Fruit fly (Drosophila melanogaster) whole organism, embryonic: ENCODE measurements around the gene CG31826.
A peak's percentile ranks its signal among the peaks of the same experiment; 100 is the strongest.

ENCODE experiments used
- Atf-2 ChIP-seq: fragments of 200-800 bp; sonication (Bioruptor generic); optimal IDR thresholded peaks from 2 replicates; lab custom pipeline; 2016; ENCODE audit warnings: missing biosample characterization, missing genetic modification characterization
- Atf3 ChIP-seq: fragments of 200-800 bp; sonication (Bioruptor generic); optimal IDR thresholded peaks from 3 replicates; lab custom pipeline; 2016; ENCODE audit warnings: missing biosample characterization, missing genetic modification characterization
- Blimp-1 ChIP-seq: fragments of 200-800 bp; sonication (Bioruptor generic); optimal IDR thresholded peaks from 3 replicates; lab custom pipeline; 2018; ENCODE audit warnings: missing biosample characterization, missing genetic modification characterization, mild to moderate bottlenecking, moderate library complexity, missing genetic modification reagents
- CG11247 ChIP-seq: fragments of 200-800 bp; sonication (Bioruptor generic); IDR thresholded peaks from 2 replicates; pipeline ENCODE4 v1.3.6; 2022; ENCODE audit warnings: missing biosample characterization, missing genetic modification characterization
- CG11504 ChIP-seq: fragments of 200-800 bp; sonication (Bioruptor generic); optimal IDR thresholded peaks from 3 replicates; lab custom pipeline; 2019; ENCODE audit warnings: missing biosample characterization, mild to moderate bottlenecking, missing genetic modification characterization, moderate library complexity
- CG11695 ChIP-seq: fragments of 200-800 bp; sonication (Bioruptor generic); IDR thresholded peaks from 3 replicates; pipeline ENCODE4 v1.3.6; 2022; ENCODE audit warnings: missing biosample characterization, missing genetic modification characterization
- CG14014 ChIP-seq: fragments of 200-800 bp; sonication (Bioruptor generic); IDR thresholded peaks from 2 replicates; pipeline ENCODE4 v1.3.6; 2022; ENCODE audit warnings: missing biosample characterization, missing genetic modification characterization
- CG1602 ChIP-seq: fragments of 200-800 bp; sonication (Bioruptor generic); optimal IDR thresholded peaks from 3 replicates; lab custom pipeline; 2016; ENCODE audit warnings: missing biosample characterization, missing genetic modification characterization
- CG17359 ChIP-seq: fragments of 200-800 bp; sonication (Bioruptor generic); optimal IDR thresholded peaks from 3 replicates; lab custom pipeline; 2018; ENCODE audit warnings: missing biosample characterization, mild to moderate bottlenecking, missing genetic modification characterization, moderate library complexity
- CG31365 ChIP-seq: fragments of 200-800 bp; sonication (Bioruptor generic); optimal IDR thresholded peaks from 2 replicates; lab custom pipeline; 2018; ENCODE audit warnings: missing biosample characterization, mild to moderate bottlenecking, missing genetic modification characterization
- CG4282 ChIP-seq: fragments of 200-800 bp; sonication (Bioruptor generic); optimal IDR thresholded peaks from 2 replicates; lab custom pipeline; 2016; ENCODE audit warnings: missing biosample characterization, missing genetic modification characterization
- CG4404 ChIP-seq: fragments of 200-800 bp; sonication (Bioruptor generic); IDR thresholded peaks from 2 replicates; pipeline ENCODE4 v1.3.6; 2022; ENCODE audit warnings: missing biosample characterization, missing genetic modification characterization
- CG5180 ChIP-seq: fragments of 200-800 bp; sonication (Bioruptor generic); optimal IDR thresholded peaks from 3 replicates; lab custom pipeline; 2017; ENCODE audit warnings: missing biosample characterization, missing genetic modification characterization, mild to moderate bottlenecking, moderate library complexity, missing genetic modification reagents
- CG7963 ChIP-seq: fragments of 200-800 bp; sonication (Bioruptor generic); IDR thresholded peaks from 3 replicates; pipeline ENCODE4 v1.3.6; 2022; ENCODE audit warnings: missing biosample characterization, missing genetic modification characterization; ENCODE audit not compliant: partially characterized antibody
- CG9797 ChIP-seq: fragments of 200-800 bp; sonication (Bioruptor generic); optimal IDR thresholded peaks from 3 replicates; lab custom pipeline; 2018; ENCODE audit warnings: missing biosample characterization, mild to moderate bottlenecking, missing genetic modification characterization
- CkIIα-i1 ChIP-seq: fragments of 200-800 bp; sonication (Bioruptor generic); IDR thresholded peaks from 2 replicates; pipeline ENCODE4 v1.3.6; 2022; ENCODE audit warnings: missing biosample characterization, missing genetic modification characterization
- D ChIP-seq, 2 experiments: fragments of 200-800 bp in 1 of 2; fragments of >200 bp in 1 of 2; sonication (Bioruptor generic) in 1 of 2; optimal IDR thresholded peaks; 2 replicates in 1 of 2; 3 replicates in 1 of 2; lab custom pipeline; 2017; ENCODE audit warnings: mild to moderate bottlenecking in 1 of 2, missing biosample characterization in 1 of 2, missing genetic modification characterization in 1 of 2, missing genetic modification reagents in 1 of 2
- D19A ChIP-seq: fragments of 200-800 bp; optimal IDR thresholded peaks from 3 replicates; lab custom pipeline; 2019; ENCODE audit warnings: missing biosample characterization, mild to moderate bottlenecking, missing genetic modification characterization, moderate library complexity
- Doc2 ChIP-seq: fragments of 200-800 bp; sonication (Bioruptor generic); IDR thresholded peaks from 2 replicates; pipeline ENCODE4 v1.3.6; 2022; ENCODE audit warnings: missing biosample characterization, missing genetic modification characterization
- Fer1 ChIP-seq: fragments of 200-800 bp; sonication (Bioruptor generic); optimal IDR thresholded peaks from 2 replicates; lab custom pipeline; 2017; ENCODE audit warnings: missing biosample characterization, mild to moderate bottlenecking, missing genetic modification characterization
- HmgD ChIP-seq: fragments of 200-800 bp; sonication (Bioruptor generic); optimal IDR thresholded peaks from 3 replicates; lab custom pipeline; 2016; ENCODE audit warnings: missing biosample characterization, missing genetic modification characterization
- Hr51 ChIP-seq, 2 experiments: fragments of 200-800 bp; sonication (Bioruptor generic); optimal IDR thresholded peaks; 2 replicates in 1 of 2; 3 replicates in 1 of 2; lab custom pipeline; 2016 to 2018; ENCODE audit warnings: missing biosample characterization in 2 of 2, missing genetic modification characterization in 2 of 2, mild to moderate bottlenecking in 1 of 2, moderate library complexity in 1 of 2
- Jarid2 ChIP-seq: fragments of 200-800 bp; sonication (Bioruptor generic); optimal IDR thresholded peaks from 3 replicates; lab custom pipeline; 2017; ENCODE audit warnings: mild to moderate bottlenecking, missing biosample characterization, missing genetic modification reagents, missing genetic modification characterization
- Scr ChIP-seq: fragments of 200-800 bp; sonication (Bioruptor generic); IDR thresholded peaks from 2 replicates; pipeline ENCODE4 v1.3.6; 2022; ENCODE audit warnings: missing biosample characterization, missing genetic modification characterization; ENCODE audit not compliant: partially characterized antibody
- Six4 ChIP-seq: fragments of 200-800 bp; sonication (Bioruptor generic); optimal IDR thresholded peaks from 2 replicates; lab custom pipeline; 2016; ENCODE audit warnings: missing biosample characterization, missing genetic modification characterization
- Trl ChIP-seq, 3 experiments: fragments of >200 bp in 2 of 3; fragments of 200-800 bp in 1 of 3; sonication (Bioruptor generic) in 1 of 3; optimal IDR thresholded peaks; 2 replicates in 1 of 3; 3 replicates in 2 of 3; lab custom pipeline; 2016 to 2017; ENCODE audit warnings: missing biosample characterization in 1 of 3, missing genetic modification characterization in 1 of 3
- Xrp1 ChIP-seq: fragments of 200-800 bp; sonication (Bioruptor generic); IDR thresholded peaks from 2 replicates; pipeline ENCODE4 v1.3.6; 2022; ENCODE audit warnings: missing biosample characterization, missing genetic modification characterization
- btn ChIP-seq: fragments of 200-800 bp; sonication (Bioruptor generic); optimal IDR thresholded peaks from 2 replicates; lab custom pipeline; 2016; ENCODE audit warnings: missing biosample characterization, missing genetic modification characterization
- chinmo ChIP-seq: fragments of 200-800 bp; sonication (Bioruptor generic); IDR thresholded peaks from 4 replicates; pipeline ENCODE4 v1.3.6; 2022; ENCODE audit warnings: missing biosample characterization, missing genetic modification characterization; ENCODE audit not compliant: partially characterized antibody
- danr ChIP-seq: fragments of 200-800 bp; sonication (Bioruptor generic); IDR thresholded peaks from 2 replicates; pipeline ENCODE4 v1.3.6; 2022; ENCODE audit warnings: missing biosample characterization, missing genetic modification characterization
- dysf ChIP-seq: fragments of 200-800 bp; sonication (Bioruptor generic); IDR thresholded peaks from 3 replicates; pipeline ENCODE4 v1.3.6; 2022; ENCODE audit warnings: missing biosample characterization, missing genetic modification characterization
- emc ChIP-seq: fragments of 200-800 bp; sonication (Bioruptor generic); optimal IDR thresholded peaks from 2 replicates; lab custom pipeline; 2016; ENCODE audit warnings: missing biosample characterization, missing genetic modification characterization
- exex ChIP-seq: fragments of 200-800 bp; sonication (Bioruptor generic); optimal IDR thresholded peaks from 4 replicates; lab custom pipeline; 2018; ENCODE audit warnings: missing biosample characterization, mild to moderate bottlenecking, missing genetic modification characterization, moderate library complexity
- fu2 ChIP-seq: fragments of 200-800 bp; sonication (Bioruptor generic); optimal IDR thresholded peaks from 2 replicates; lab custom pipeline; 2016; ENCODE audit warnings: missing biosample characterization, missing genetic modification characterization
- gce ChIP-seq: fragments of 200-800 bp; sonication (Bioruptor generic); IDR thresholded peaks from 3 replicates; pipeline ENCODE4 v1.3.6; 2022; ENCODE audit warnings: missing biosample characterization, missing genetic modification characterization
- gfzf ChIP-seq: fragments of 200-800 bp; sonication (Bioruptor generic); optimal IDR thresholded peaks from 2 replicates; lab custom pipeline; 2016; ENCODE audit warnings: missing biosample characterization, mild to moderate bottlenecking, missing genetic modification characterization, moderate library complexity
- jumu ChIP-seq: fragments of 200-800 bp; sonication (Bioruptor generic); optimal IDR thresholded peaks from 3 replicates; lab custom pipeline; 2016; ENCODE audit warnings: missing biosample characterization, missing genetic modification characterization
- kni ChIP-seq: fragments of 200-800 bp; sonication (Bioruptor generic); optimal IDR thresholded peaks from 3 replicates; lab custom pipeline; 2017; ENCODE audit warnings: mild to moderate bottlenecking, missing biosample characterization, missing genetic modification reagents, missing genetic modification characterization
- odd ChIP-seq: fragments of 200-800 bp; sonication (Bioruptor generic); optimal IDR thresholded peaks from 2 replicates; lab custom pipeline; 2017; ENCODE audit warnings: missing biosample characterization, mild to moderate bottlenecking, missing genetic modification characterization
- onecut ChIP-seq: fragments of 200-800 bp; sonication (Bioruptor generic); IDR thresholded peaks from 2 replicates; pipeline ENCODE4 v1.3.6; 2022; ENCODE audit warnings: missing biosample characterization, missing genetic modification characterization
- pan ChIP-seq, 4 experiments: fragments of >200 bp in 3 of 4; fragments of 200-800 bp in 1 of 4; sonication (Bioruptor generic) in 1 of 4; optimal IDR thresholded peaks in 3 of 4; IDR thresholded peaks in 1 of 4; 2 replicates each; pipeline versions ENCODE4 v1.3.6 to Lab custom; 2017 to 2022; ENCODE audit warnings: missing biosample characterization in 2 of 4, missing genetic modification characterization in 2 of 4, mixed read lengths in 1 of 4
- peb ChIP-seq: fragments of 200-800 bp; sonication (Bioruptor generic); IDR thresholded peaks from 2 replicates; pipeline ENCODE4 v1.3.6; 2022; ENCODE audit warnings: missing biosample characterization, missing genetic modification characterization
- pros ChIP-seq: fragments of 200-800 bp; sonication (Bioruptor generic); optimal IDR thresholded peaks from 3 replicates; lab custom pipeline; 2019; ENCODE audit warnings: missing biosample characterization, mild to moderate bottlenecking, missing genetic modification characterization, moderate library complexity
- ranshi ChIP-seq: fragments of 200-800 bp; sonication (Bioruptor generic); IDR thresholded peaks from 2 replicates; pipeline ENCODE4 v1.3.6; 2022; ENCODE audit warnings: missing biosample characterization, missing genetic modification characterization
- sens ChIP-seq: fragments of 200-800 bp; sonication (Bioruptor generic); peaks from one replicate; lab custom pipeline; 2016; ENCODE audit warnings: missing biosample characterization, missing genetic modification characterization
- slou ChIP-seq: fragments of 200-800 bp; sonication (Bioruptor generic); optimal IDR thresholded peaks from 3 replicates; lab custom pipeline; 2016; ENCODE audit warnings: missing biosample characterization, missing genetic modification characterization
- tap ChIP-seq: fragments of 200-800 bp; optimal IDR thresholded peaks from 3 replicates; lab custom pipeline; 2019; ENCODE audit warnings: missing biosample characterization, mild to moderate bottlenecking, missing genetic modification characterization, moderate library complexity
- trh ChIP-seq: fragments of 200-800 bp; sonication (Bioruptor generic); optimal IDR thresholded peaks from 2 replicates; lab custom pipeline; 2016; ENCODE audit warnings: missing biosample characterization, missing genetic modification characterization

The CG31826 gene

dm6 chr2L:15750523-15751258, 22.2 kb downstream of the CG31826 start, which contains the start of gene ND-B17 (continued):
- TF ChIP-seq Atf-2 (GFP tag; lab: Kevin White, UChicago) (peak; percentile 43), gfzf (GFP tag; lab: Kevin White, UChicago) (peak; percentile 76), Xrp1 (GFP tag; lab: Robert Waterston, UW) (peak; percentile 65), CG11247 (GFP tag; lab: Robert Waterston, UW) (peak; percentile 56), CG4282 (GFP tag; lab: Kevin White, UChicago) (peak; percentile 33), onecut (GFP tag; lab: Robert Waterston, UW) (no peak), CG4404 (no peak), chinmo (GFP tag; lab: Robert Waterston, UW) (no peak), kni (GFP tag; lab: Kevin White, UChicago) (no peak), CG7963 (no peak), pros (GFP tag; lab: Kevin White, UChicago) (no peak), CG17359 (no peak), Fer1 (GFP tag; lab: Kevin White, UChicago) (no peak), sens (GFP tag; lab: Kevin White, UChicago) (peak; percentile 93), exex (tag; lab: Kevin White, UChicago) (no peak), danr (GFP tag; lab: Robert Waterston, UW) (no peak), btn (GFP tag; lab: Kevin White, UChicago) (no peak), CG14014 (peak; percentile 50; the same call in 1 of the 2 replicates), tap (tag; lab: Kevin White, UChicago) (no peak), pan (optimal IDR thresholded peaks at IDR 0.05; lab: Kevin White, UChicago) (peak in 1 of 2 experiments; percentile 55), pan (GFP tag; optimal IDR thresholded peaks at IDR 0.05 in 1 of 2, IDR thresholded peaks at IDR 0.05 in 1 of 2) (peak; percentile 27 to 58), peb (GFP tag; lab: Robert Waterston, UW) (no peak), CG11504 (tag; lab: Kevin White, UChicago) (no peak), Six4 (GFP tag; lab: Kevin White, UChicago) (peak; percentile 27), Jarid2 (GFP tag; lab: Kevin White, UChicago) (no peak), Hr51 (GFP tag; optimal IDR thresholded peaks at IDR 0.05; lab: Kevin White, UChicago) (peak in 1 of 2 experiments; percentile 37), Atf3 (peak; percentile 35), ranshi (GFP tag; lab: Robert Waterston, UW) (peak; percentile 63; the same call in 1 of the 2 replicates), fu2 (GFP tag; lab: Kevin White, UChicago) (peak; percentile 27), Trl (optimal IDR thresholded peaks at IDR 0.05; lab: Kevin White, UChicago) (no peak), Trl (GFP tag; optimal IDR thresholded peaks at IDR 0.05; lab: Kevin White, UChicago) (peak; percentile 66), Doc2 (GFP tag; lab: Robert Waterston, UW) (no peak), CG5180 (GFP tag; lab: Kevin White, UChicago) (no peak), dysf (GFP tag; lab: Robert Waterston, UW) (0 out of 3 replicates have a peak, but pooled peaks have one; percentile 31), odd (GFP tag; lab: Kevin White, UChicago) (no peak), CG9797 (GFP tag; lab: Kevin White, UChicago) (peak; percentile 79), CkIIα-i1 (GFP tag; lab: Robert Waterston, UW) (no peak), CG31365 (tag; lab: Kevin White, UChicago) (no peak), D19A (tag; lab: Kevin White, UChicago) (no peak), gce (GFP tag; lab: Robert Waterston, UW) (no peak), Blimp-1 (GFP tag; lab: Kevin White, UChicago) (no peak), HmgD (peak; percentile 61), CG1602 (GFP tag; lab: Kevin White, UChicago) (peak; percentile 34), CG11695 (GFP tag; lab: Robert Waterston, UW) (no peak), jumu (peak; percentile 22), D (optimal IDR thresholded peaks at IDR 0.05; lab: Kevin White, UChicago) (no peak), D (GFP tag; optimal IDR thresholded peaks at IDR 0.05; lab: Kevin White, UChicago) (no peak), trh (GFP tag; lab: Kevin White, UChicago) (no peak), slou (GFP tag; lab: Kevin White, UChicago) (peak; percentile 28), emc (no peak), Scr (GFP tag; lab: Robert Waterston, UW) (peak; percentile 31; the same call in 1 of the 2 replicates)
